Worm (Caenorhabditis elegans) whole organism, late embryonic: Measurements from ENCODE around the gene Y59A8B.25.
"Not testable (repeated sequence)": the region's sequence is repeated elsewhere in the genome, so short reads cannot be mapped to it uniquely, and the experiment has no call there.

Experiments used
- C08G9.2 ChIP-seq: sonication (generic microtip); optimal IDR thresholded peaks from 2 replicates; lab custom pipeline; 2016; ENCODE audit warnings: mild to moderate bottlenecking, missing genetic modification characterization, moderate library complexity, missing compliant biosample characterization
- C38D4.7 ChIP-seq: fragments of 200-800 bp; sonication (Bioruptor generic); optimal IDR thresholded peaks from 2 replicates; lab custom pipeline; 2018; ENCODE audit warnings: mild to moderate bottlenecking, missing genetic modification characterization, moderate library complexity, missing compliant biosample characterization
- F13H6.1 ChIP-seq: sonication (generic microtip); optimal IDR thresholded peaks from 2 replicates; lab custom pipeline; 2016; ENCODE audit warnings: missing genetic modification characterization, missing compliant biosample characterization
- ceh-14 ChIP-seq: sonication (generic microtip); optimal IDR thresholded peaks from 2 replicates; lab custom pipeline; 2016; ENCODE audit warnings: missing genotype, missing genetic modification characterization, missing compliant biosample characterization
- ceh-18 ChIP-seq: sonication (generic microtip); optimal IDR thresholded peaks from 2 replicates; lab custom pipeline; 2016; ENCODE audit warnings: missing genetic modification characterization, missing compliant biosample characterization
- ceh-19 ChIP-seq: fragments of 200-800 bp; sonication (Bioruptor generic); optimal IDR thresholded peaks from 2 replicates; lab custom pipeline; 2018; ENCODE audit warnings: mild to moderate bottlenecking, missing genetic modification characterization, missing compliant biosample characterization
- ceh-2 ChIP-seq: sonication (generic microtip); optimal IDR thresholded peaks from 2 replicates; lab custom pipeline; 2016; ENCODE audit warnings: missing genotype, missing genetic modification characterization, missing compliant biosample characterization
- ceh-24 ChIP-seq: sonication (generic microtip); optimal IDR thresholded peaks from 2 replicates; lab custom pipeline; 2016; ENCODE audit warnings: mild to moderate bottlenecking, missing genetic modification characterization, missing compliant biosample characterization
- ceh-31 ChIP-seq: sonication (generic microtip); optimal IDR thresholded peaks from 2 replicates; lab custom pipeline; 2016; ENCODE audit warnings: missing genetic modification characterization, missing compliant biosample characterization
- ceh-34 ChIP-seq: sonication (generic microtip); optimal IDR thresholded peaks from 2 replicates; lab custom pipeline; 2016; ENCODE audit warnings: mild to moderate bottlenecking, missing genetic modification characterization, missing compliant biosample characterization
- ceh-45 ChIP-seq: fragments of 200-800 bp; sonication (Bioruptor generic); IDR thresholded peaks from 2 replicates; pipeline ENCODE4 v1.3.6; 2022; ENCODE audit warnings: missing genetic modification reagents, missing genetic modification characterization, missing compliant biosample characterization
- ceh-48 ChIP-seq: sonication (generic microtip); optimal IDR thresholded peaks from 2 replicates; lab custom pipeline; 2016; ENCODE audit warnings: missing genetic modification characterization, inconsistent platforms, missing compliant biosample characterization
- ceh-6 ChIP-seq: fragments of 200-800 bp; sonication (Bioruptor generic); optimal IDR thresholded peaks from 2 replicates; lab custom pipeline; 2018; ENCODE audit warnings: mild to moderate bottlenecking, missing genetic modification characterization, missing compliant biosample characterization
- ceh-9 ChIP-seq: sonication (generic microtip); optimal IDR thresholded peaks from 2 replicates; lab custom pipeline; 2016; ENCODE audit warnings: mild to moderate bottlenecking, missing genetic modification characterization, inconsistent platforms, missing compliant biosample characterization
- che-1 ChIP-seq: sonication (generic microtip); optimal IDR thresholded peaks from 2 replicates; lab custom pipeline; 2016; ENCODE audit warnings: mild to moderate bottlenecking, missing genetic modification characterization, missing compliant biosample characterization
- dmd-4 ChIP-seq: sonication (generic microtip); optimal IDR thresholded peaks from 2 replicates; lab custom pipeline; 2016; ENCODE audit warnings: borderline replicate concordance, missing genetic modification characterization, missing compliant biosample characterization
- elt-2 ChIP-seq: sonication (generic microtip); optimal IDR thresholded peaks from 2 replicates; lab custom pipeline; 2016; ENCODE audit warnings: missing genetic modification reagents, missing genetic modification characterization, missing compliant biosample characterization
- elt-4 ChIP-seq: sonication (generic microtip); optimal IDR thresholded peaks from 2 replicates; lab custom pipeline; 2016; ENCODE audit warnings: missing genetic modification characterization, missing compliant biosample characterization
- ets-4 ChIP-seq: sonication (generic microtip); optimal IDR thresholded peaks from 2 replicates; lab custom pipeline; 2016; ENCODE audit warnings: missing genetic modification characterization, missing compliant biosample characterization
- fax-1 ChIP-seq: sonication (generic microtip); optimal IDR thresholded peaks from 2 replicates; lab custom pipeline; 2016; ENCODE audit warnings: missing genotype, missing genetic modification characterization, missing compliant biosample characterization
- fkh-10 ChIP-seq: fragments of 150-350 bp; optimal IDR thresholded peaks from 2 replicates; lab custom pipeline; 2014; ENCODE audit warnings: missing biosample characterization, missing genetic modification reagents, missing genetic modification characterization
- fkh-6 ChIP-seq: sonication (generic microtip); optimal IDR thresholded peaks from 2 replicates; lab custom pipeline; 2016; ENCODE audit warnings: missing genetic modification characterization, missing compliant biosample characterization
- gmeb-2 ChIP-seq: sonication (generic microtip); optimal IDR thresholded peaks from 2 replicates; lab custom pipeline; 2016; ENCODE audit warnings: missing genetic modification characterization, inconsistent platforms, missing compliant biosample characterization
- hlh-13 ChIP-seq: fragments of 200-800 bp; sonication (Bioruptor generic); optimal IDR thresholded peaks from 2 replicates; lab custom pipeline; 2018; ENCODE audit warnings: mild to moderate bottlenecking, missing genetic modification characterization, missing compliant biosample characterization
- hlh-6 ChIP-seq: sonication (generic microtip); optimal IDR thresholded peaks from 2 replicates; lab custom pipeline; 2016; ENCODE audit warnings: missing genotype, missing genetic modification characterization, missing compliant biosample characterization
- lin-11 ChIP-seq: fragments of 200-800 bp; sonication (Bioruptor generic); optimal IDR thresholded peaks from 2 replicates; lab custom pipeline; 2018; ENCODE audit warnings: mild to moderate bottlenecking, missing genetic modification characterization, missing compliant biosample characterization
- mec-3 ChIP-seq: sonication (generic microtip); optimal IDR thresholded peaks from 2 replicates; lab custom pipeline; 2016; ENCODE audit warnings: borderline replicate concordance, missing genetic modification characterization, missing compliant biosample characterization
- odd-2 ChIP-seq: sonication (generic microtip); optimal IDR thresholded peaks from 2 replicates; lab custom pipeline; 2017; ENCODE audit warnings: antibody characterized with exemption, mild to moderate bottlenecking, missing genetic modification characterization, missing compliant biosample characterization
- pha-2 ChIP-seq: sonication (generic microtip); optimal IDR thresholded peaks from 2 replicates; lab custom pipeline; 2017; ENCODE audit warnings: mild to moderate bottlenecking, missing genetic modification characterization, missing compliant biosample characterization
- pha-4 ChIP-seq: fragments of 150-350 bp; optimal IDR thresholded peaks from 2 replicates; lab custom pipeline; 2018; ENCODE audit warnings: missing biosample characterization, missing genetic modification reagents, missing genetic modification characterization
- pros-1 ChIP-seq: fragments of 150-350 bp; optimal IDR thresholded peaks from 2 replicates; lab custom pipeline; 2014; ENCODE audit warnings: missing biosample characterization, missing genetic modification reagents, missing genetic modification characterization
- ref-2 ChIP-seq: sonication (generic microtip); optimal IDR thresholded peaks from 2 replicates; lab custom pipeline; 2016; ENCODE audit warnings: missing genetic modification characterization, missing compliant biosample characterization
- rnt-1 ChIP-seq: sonication (generic microtip); optimal IDR thresholded peaks from 2 replicates; lab custom pipeline; 2016; ENCODE audit warnings: missing genetic modification characterization, missing compliant biosample characterization
- sdc-2 ChIP-seq: sonication (generic microtip); optimal IDR thresholded peaks from 2 replicates; lab custom pipeline; 2016; ENCODE audit warnings: missing genotype, missing genetic modification characterization, missing compliant biosample characterization
- sox-2 ChIP-seq: fragments of 200-800 bp; sonication (Bioruptor generic); IDR thresholded peaks from 2 replicates; pipeline ENCODE4 v1.3.6; 2022; ENCODE audit warnings: missing genetic modification reagents, missing genetic modification characterization, missing compliant biosample characterization
- tbx-2 ChIP-seq: sonication (generic microtip); optimal IDR thresholded peaks from 2 replicates; lab custom pipeline; 2016; ENCODE audit warnings: missing genetic modification characterization, missing compliant biosample characterization
- zip-5 ChIP-seq: sonication (generic microtip); optimal IDR thresholded peaks from 2 replicates; lab custom pipeline; 2016; ENCODE audit warnings: missing genetic modification characterization, missing compliant biosample characterization

The Y59A8B.25 gene

DNA sequence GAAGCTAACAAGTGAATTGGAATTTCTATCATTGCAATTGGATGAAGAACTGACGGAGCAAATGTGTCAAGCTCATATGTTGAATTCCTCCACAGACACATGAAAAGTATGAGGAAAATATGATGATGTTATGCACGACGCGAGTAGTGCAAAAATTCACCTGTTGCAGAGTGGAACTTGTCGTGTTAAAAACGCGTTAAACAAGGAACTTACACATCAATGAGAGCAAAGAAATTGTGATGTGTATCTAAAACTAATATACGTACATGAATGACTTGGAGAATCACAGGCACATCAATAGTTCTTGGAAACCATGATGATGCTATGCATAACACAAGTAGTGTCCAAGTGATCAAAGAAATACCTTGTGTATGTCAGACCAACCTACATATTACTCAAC lies 38.0 kb downstream of the Y59A8B.25 start, which contains the start of gene srh-134:
Gene srh-134, minus strand, starts transcription at position 101 of the 400 bp plus-strand sequence.
- no peak for TF ChIP-seq ceh-18 (tag; lab: Kevin White, UChicago)
- TF ChIP-seq pros-1 = no peak
- TF ChIP-seq ceh-48 = no peak
- TF ChIP-seq hlh-13 (GFP tag; lab: Kevin White, UChicago) = no peak
- TF ChIP-seq sox-2 (GFP tag; lab: Robert Waterston, UW) = no peak
- TF ChIP-seq zip-5 (tag; lab: Kevin White, UChicago) = no peak
- no peak for TF ChIP-seq elt-4
- TF ChIP-seq pha-2 (tag; lab: Kevin White, UChicago) = no peak
- no peak for TF ChIP-seq ets-4
- TF ChIP-seq ceh-2 (tag; lab: Kevin White, UChicago) = no peak
- TF ChIP-seq pha-4 (tag; lab: Kevin White, UChicago) = no peak
- no peak for TF ChIP-seq elt-2 (tag; lab: Kevin White, UChicago)
- TF ChIP-seq ref-2 = no peak
- no peak for TF ChIP-seq mec-3 (tag; lab: Kevin White, UChicago)
- TF ChIP-seq sdc-2 = no peak
- TF ChIP-seq fax-1 (tag; lab: Kevin White, UChicago) = no peak
- no peak for TF ChIP-seq ceh-9 (tag; lab: Kevin White, UChicago)
- no peak for TF ChIP-seq ceh-34 (tag; lab: Kevin White, UChicago)

DNA sequence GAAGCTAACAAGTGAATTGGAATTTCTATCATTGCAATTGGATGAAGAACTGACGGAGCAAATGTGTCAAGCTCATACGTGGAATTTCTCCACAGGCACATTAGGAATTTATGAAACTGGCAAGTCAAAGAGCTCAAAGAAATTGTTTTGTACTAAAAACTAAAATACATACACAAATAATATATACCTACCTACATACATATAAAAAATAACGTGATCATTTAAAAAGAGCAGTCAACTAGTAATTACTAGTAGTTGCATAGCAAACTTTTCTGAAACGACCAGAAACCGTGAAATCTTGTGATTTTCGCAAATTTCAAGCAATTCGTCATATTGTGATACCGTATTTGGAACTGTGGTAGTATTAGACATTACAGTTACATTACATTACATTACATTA lies 41.1 kb downstream of the Y59A8B.25 start, which contains the start of gene srh-133:
Gene srh-133, minus strand, starts transcription at position 101 of the 400 bp plus-strand sequence.
- TF ChIP-seq mec-3 (tag; lab: Kevin White, UChicago) = no peak
- no peak for TF ChIP-seq C38D4.7 (GFP tag; lab: Kevin White, UChicago)
- no peak for TF ChIP-seq rnt-1 (tag; lab: Kevin White, UChicago)
- TF ChIP-seq ceh-19 (GFP tag; lab: Kevin White, UChicago) = no peak
- no peak for TF ChIP-seq hlh-13 (GFP tag; lab: Kevin White, UChicago)
- TF ChIP-seq ceh-14 (tag; lab: Kevin White, UChicago) = no peak
- TF ChIP-seq ceh-6 = no peak
- no peak for TF ChIP-seq lin-11 (tag; lab: Kevin White, UChicago)
- TF ChIP-seq tbx-2 (tag; lab: Kevin White, UChicago) = no peak
- no peak for TF ChIP-seq pha-2 (tag; lab: Kevin White, UChicago)
- no peak for TF ChIP-seq hlh-6 (tag; lab: Kevin White, UChicago)
- TF ChIP-seq C08G9.2 = no peak
- no peak for TF ChIP-seq odd-2 (tag; lab: Kevin White, UChicago)
- no peak for TF ChIP-seq ceh-31 (tag; lab: Kevin White, UChicago)

DNA sequence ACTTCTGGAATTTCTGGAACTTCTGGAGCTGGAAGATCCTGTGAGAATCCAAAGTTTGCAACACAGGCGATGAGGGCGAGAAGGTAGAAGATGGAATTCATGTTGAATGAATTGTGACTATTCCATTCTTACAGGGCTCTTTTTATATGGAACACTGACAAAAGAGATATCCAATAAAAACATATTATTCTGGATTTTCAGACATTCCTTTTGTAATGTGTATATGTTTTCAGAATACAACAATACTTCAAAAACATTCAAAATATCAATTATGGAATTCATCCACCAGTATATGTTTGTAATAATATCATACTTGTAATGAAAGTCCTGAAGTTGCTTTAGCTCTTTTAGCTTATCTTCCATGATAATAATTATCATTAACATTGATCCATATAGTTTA lies 44.5 kb downstream of the Y59A8B.25 start, which contains the start of gene Y59A8B.26:
Gene Y59A8B.26, minus strand, starts transcription at position 101 of the 400 bp plus-strand sequence.
- TF ChIP-seq dmd-4; C08G9.2; fkh-6 (tag; lab: Kevin White, UChicago): not testable (repeated sequence)

DNA sequence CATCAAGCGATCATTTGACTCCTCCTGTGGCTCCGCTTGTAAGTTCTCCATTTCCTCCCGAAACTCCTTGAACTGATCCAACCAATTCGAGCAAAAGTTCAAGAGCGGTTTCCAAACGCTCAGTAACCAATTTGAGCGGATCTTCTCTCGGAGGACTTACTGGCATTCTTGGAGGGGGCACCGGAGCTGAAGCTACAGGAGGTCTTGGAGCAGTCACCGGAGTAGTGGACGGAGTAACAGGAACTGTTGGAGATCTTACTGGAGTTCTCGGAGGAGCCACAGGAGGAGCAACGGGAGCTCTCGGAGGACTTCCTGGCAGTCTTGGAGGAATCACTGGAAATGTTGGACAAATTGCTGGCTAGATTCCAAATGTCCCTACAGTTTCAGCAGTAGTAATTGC lies 46.5 kb downstream of the Y59A8B.25 start:
- TF ChIP-seq ceh-24 (tag; lab: Kevin White, UChicago) (no peak), fkh-10 (GFP tag; lab: Kevin White, UChicago) (no peak), dmd-4 (no peak), che-1 (no peak)

DNA sequence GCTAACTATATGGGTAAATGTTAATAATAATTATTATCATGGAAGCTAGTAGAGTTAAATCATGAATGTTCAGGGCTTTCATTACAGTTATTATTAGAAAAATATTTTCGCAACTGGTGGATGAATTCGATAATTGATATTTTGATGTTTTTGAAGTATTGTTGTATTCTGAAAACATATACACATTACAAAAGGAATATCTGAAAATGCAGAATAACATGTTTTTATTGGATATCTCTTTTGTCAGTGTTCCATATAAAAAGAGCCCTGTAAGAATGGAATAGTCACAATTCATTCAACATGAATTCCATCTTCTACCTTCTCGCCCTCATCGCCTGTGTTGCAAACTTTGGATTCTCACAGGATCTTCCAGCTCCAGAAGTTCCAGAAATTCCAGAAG lies 48.3 kb downstream of the Y59A8B.25 start, which contains the start of gene Y59A8B.19:
Gene Y59A8B.19, plus strand, starts transcription at position 301 of the 400 bp plus-strand sequence.
- not testable (repeated sequence) for TF ChIP-seq F13H6.1 (tag; lab: Kevin White, UChicago); ceh-45; gmeb-2 (tag; lab: Kevin White, UChicago)
